Fruit fly (Drosophila melanogaster): Measurements from ENCODE around the gene CG42831.

- TF ChIP-seq CG8478 (optimal IDR thresholded peaks at IDR 0.05) (no peak), CTCF (optimal IDR thresholded peaks at IDR 0.05) (no peak)
These were observed 33.3 kb upstream of the CG42831 start for dm6 chr3L:10781323-10781722.

Data from S2 (cell line).